Fruit fly (Drosophila melanogaster): Measurements from ENCODE around the gene CG9095.

DNA sequence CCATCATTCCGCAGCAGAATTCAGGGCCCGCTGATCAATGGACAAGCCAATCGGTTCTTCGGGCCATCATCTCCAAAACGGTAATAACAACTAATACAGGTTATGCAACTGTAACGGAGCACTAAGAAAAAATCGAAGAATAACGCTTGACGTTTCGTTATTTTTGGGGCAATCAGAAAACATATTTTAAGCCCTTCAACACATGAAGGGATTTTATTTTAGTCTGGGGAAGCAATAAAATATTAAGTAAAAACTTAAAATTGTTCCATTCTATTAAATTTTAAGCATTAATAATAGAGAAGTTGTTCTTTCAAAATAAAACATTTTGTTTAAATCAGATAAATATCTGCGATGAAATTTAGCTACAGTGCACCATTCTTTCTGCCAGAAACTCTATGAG lies 370 bp upstream of the CG9095 start:
- TF ChIP-seq CG8478 (optimal IDR thresholded peaks at IDR 0.05) (no peak), psq (optimal IDR thresholded peaks at IDR 0.05) (no peak)

Measured in whole organism.